Fruit fly (Drosophila melanogaster) Kc167 (cell line): ENCODE measurements around the gene Helz.

Source experiments
- Myc ChIP-seq: fragments of >200 bp; optimal IDR thresholded peaks from 2 replicates; lab custom pipeline; 2017; ENCODE audit warnings: missing external identifiers
- Sin3A ChIP-seq: fragments of >200 bp; optimal IDR thresholded peaks from 2 replicates; lab custom pipeline; 2018; ENCODE audit warnings: missing external identifiers
- h ChIP-seq: fragments of >200 bp; optimal IDR thresholded peaks from 3 replicates; lab custom pipeline; 2018; ENCODE audit warnings: missing external identifiers
- insv ChIP-seq: fragments of >200 bp; optimal IDR thresholded peaks from 3 replicates; lab custom pipeline; 2018; ENCODE audit warnings: missing external identifiers
- psq ChIP-seq: fragments of >200 bp; optimal IDR thresholded peaks from 2 replicates; lab custom pipeline; 2017; ENCODE audit warnings: missing external identifiers
- ttk ChIP-seq: sonication (Bioruptor generic); optimal IDR thresholded peaks from 2 replicates; lab custom pipeline; 2017; ENCODE audit warnings: missing external identifiers

Gene Helz

DNA sequence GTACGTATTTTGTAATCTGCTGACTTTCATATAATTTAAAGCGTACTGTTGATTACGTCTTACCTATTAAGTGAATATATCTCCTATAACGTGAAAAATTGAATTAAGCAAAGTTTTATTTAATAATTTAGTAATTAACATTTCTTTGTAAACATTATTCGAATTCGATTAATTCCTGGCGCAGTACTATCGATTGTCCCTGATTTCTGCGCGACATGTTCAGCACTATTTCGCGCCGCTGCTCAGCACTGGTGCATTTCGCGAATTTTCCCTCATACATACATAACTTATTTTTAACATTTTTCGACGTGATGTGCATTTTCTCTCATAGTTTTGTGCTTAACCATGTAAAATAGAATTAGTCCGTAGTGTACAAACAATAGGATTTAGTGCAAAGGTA is at the start of gene Helz:
Gene Helz (plus strand): TSS at position 260 of the 400 bp plus-strand sequence.
- TF ChIP-seq h: no peak
- no peak for TF ChIP-seq Myc (lab: Kevin White, UChicago)
- TF ChIP-seq insv (lab: Kevin White, UChicago): no peak
- no peak for TF ChIP-seq Sin3A (lab: Kevin White, UChicago)
- TF ChIP-seq psq (lab: Kevin White, UChicago): no peak
- TF ChIP-seq ttk (lab: Kevin White, UChicago): no peak

DNA sequence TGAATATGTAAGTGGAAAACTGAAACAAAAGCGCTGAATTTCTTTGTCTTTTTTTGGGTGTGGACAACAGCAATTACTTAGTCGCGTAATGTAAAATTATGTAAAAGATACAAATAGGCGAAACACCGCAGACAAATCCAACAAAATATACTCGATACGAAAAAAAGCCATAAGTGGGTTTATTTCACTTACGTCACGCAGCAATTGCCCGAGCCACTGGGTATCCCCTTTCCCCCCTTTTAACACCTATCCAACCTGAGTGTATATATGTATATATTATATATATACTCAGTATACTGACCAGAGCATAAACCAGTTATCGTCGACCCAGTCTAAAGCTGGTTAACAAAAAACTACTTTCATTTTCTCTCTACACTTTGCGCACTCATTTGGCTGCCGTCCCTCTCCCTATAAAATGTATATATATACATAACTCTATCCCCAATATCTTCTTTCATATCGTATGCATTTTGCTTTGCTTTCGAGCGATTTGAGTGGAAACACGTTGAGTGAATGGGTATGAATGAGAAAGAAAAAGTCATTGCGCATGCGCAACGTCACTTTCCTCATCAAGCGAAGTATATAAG is 46.5 kb upstream of the Helz start:
- TF ChIP-seq psq (lab: Kevin White, UChicago): no peak
- TF ChIP-seq Myc (lab: Kevin White, UChicago): no peak
- no peak for TF ChIP-seq insv (lab: Kevin White, UChicago)
- TF ChIP-seq Sin3A (lab: Kevin White, UChicago): no peak
- TF ChIP-seq ttk (lab: Kevin White, UChicago): no peak
- TF ChIP-seq h: no peak

DNA sequence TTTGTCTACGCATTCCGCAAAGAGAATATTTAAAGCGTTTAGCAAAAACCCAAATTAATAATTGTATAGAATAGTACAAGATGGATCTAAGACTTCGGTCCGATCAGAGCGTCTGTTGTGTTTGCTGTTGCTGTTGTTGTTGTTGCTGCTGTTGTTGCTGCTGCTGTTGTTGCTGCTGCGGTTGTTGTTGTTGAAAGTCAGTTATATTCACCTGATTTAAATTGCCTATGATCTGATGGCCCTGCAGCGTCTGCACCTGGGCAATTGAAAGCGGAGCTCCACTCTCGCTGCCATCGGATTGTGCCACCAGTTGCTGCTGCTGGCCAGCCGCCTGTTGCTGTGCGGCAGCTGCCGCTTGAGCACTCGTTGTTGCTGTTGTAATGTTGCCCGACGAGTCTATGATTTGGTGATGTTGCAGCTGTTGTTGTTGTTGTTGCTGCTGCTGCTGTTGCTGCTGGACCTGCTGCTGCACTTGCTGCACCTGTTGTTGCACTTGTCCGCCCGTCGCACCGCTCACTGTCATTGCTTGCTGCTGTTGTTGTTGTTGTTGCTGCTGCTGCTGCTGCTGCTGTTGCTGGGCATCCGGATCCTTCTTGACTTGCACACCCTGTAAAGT is 38.6 kb upstream of the Helz start:
- TF ChIP-seq ttk (lab: Kevin White, UChicago) (no peak), Sin3A (lab: Kevin White, UChicago) (no peak), Myc (lab: Kevin White, UChicago) (no peak), psq (lab: Kevin White, UChicago) (no peak)

DNA sequence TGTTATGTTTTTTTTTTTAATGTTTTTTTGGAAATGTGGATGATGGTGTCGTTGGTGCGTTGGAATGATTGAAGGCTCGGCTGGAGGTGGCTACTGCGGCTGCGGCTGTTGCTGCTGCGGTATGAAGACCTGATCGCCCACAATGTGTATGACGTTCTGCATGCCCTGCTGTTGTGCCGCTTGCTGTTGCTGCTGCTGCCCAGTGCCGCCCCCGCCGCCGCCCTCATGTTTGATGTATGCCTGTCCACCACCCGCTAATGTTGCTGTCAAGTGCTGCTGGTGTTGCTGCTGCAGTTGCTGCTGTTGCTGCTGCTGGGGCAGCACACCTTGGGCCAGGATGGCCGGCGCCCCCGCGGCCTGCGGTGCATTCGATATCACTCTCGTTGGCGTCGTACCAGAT is 36.9 kb upstream of the Helz start:
- TF ChIP-seq ttk (lab: Kevin White, UChicago) (no peak), h (no peak), psq (lab: Kevin White, UChicago) (no peak)

DNA sequence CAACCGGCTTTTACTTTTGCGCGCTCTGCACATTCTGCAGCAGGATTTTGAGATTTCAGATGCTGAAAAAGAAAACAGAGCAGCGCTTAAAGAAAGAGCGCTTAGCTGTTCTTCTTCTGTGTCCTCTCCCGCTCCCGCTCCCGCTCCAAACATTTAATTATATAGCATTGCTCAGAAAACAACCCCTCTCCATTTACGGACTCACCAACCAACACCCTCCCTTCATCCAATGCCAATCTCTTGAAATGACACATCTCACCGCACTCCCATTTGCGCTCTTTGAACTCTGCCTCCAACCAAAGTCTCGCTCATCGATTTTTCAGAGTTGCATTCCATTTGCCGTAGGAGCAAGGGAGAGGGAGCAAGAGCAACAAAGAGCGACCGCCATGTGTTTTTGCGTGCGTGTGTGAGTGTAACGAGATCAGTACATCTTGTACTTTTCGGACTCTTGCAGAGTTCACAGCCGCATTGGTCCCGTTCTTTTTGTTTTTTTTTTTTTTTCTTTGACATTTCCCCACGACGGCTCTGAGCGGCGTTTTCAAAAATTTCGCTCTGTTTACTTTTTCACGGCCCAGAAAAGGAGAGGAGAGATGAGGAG is 34.6 kb upstream of the Helz start:
- no peak for TF ChIP-seq Sin3A (lab: Kevin White, UChicago)

DNA sequence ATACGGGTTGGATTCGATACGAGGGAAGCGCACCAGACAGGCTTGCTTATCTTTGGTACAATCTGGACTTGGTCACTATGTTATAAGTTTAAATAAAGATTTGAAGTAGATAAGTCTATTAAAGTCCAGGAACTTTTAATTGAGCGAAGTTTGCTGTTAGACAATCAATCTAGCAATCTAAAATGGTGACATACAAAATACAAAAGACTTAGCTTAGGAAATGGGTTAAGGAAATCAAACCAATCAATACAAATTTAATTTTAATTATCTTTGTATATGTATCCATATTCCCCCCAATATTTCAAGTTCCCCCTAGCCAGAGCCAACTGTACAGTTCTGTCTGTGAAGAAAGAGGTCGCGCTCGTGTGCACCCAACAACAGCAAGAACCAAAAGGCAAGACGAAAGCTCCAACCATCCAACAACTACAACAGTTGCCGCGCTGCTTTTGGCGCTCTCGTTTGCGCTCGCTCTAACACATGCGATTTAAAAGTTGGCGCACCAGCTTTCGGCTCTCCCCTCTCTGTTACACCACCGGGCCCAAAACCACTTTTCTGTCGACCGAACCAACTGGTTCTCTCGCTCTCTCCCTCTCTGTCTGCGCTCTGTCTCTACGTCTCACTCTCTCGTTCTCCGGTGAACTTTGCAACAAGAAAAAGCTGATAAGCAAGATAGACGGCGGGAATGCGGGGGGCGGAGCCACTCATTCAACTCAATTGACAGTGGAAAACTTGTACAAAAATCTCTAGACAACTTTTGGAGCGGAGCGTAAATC is 33.6 kb upstream of the Helz start:
- TF ChIP-seq psq (lab: Kevin White, UChicago): no peak
- TF ChIP-seq Sin3A (lab: Kevin White, UChicago): no peak
- no peak for TF ChIP-seq Myc (lab: Kevin White, UChicago)
- TF ChIP-seq insv (lab: Kevin White, UChicago): no peak
- no peak for TF ChIP-seq h
- TF ChIP-seq ttk (lab: Kevin White, UChicago): no peak

DNA sequence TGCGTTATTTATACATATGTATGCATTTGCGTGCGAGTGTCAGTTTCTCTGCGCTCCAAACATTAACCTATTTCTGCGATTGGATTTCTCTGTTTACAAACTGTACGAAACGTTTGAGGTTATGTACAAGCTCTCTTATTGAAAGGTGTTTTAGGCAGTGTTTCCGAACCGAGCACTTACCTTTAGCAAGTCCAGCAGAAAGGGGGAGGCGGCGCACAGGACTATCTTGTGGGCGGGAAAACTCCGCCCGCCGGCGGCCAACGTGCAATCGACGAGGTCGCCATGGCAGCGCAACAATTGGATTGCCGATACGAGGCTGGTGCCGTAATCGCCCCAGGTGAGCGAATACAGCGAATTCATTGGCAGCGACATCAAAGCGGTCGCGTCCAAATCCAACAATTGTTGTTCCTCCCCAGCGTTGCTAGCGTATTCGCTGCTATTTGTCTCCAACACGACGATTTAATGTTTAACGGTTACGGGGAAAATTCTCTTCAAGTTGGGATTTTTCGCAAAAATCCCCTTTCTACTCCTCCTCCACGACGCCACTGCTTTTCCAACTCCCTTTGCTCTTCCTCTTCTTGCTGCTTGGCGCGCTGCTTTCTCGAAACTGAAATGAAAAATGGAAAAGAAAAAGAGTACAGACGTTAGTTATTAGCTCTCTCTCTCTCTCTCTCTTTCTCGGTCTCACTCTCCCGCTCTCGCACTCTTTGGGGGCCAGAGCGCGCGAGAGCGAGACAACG is 32.8 kb upstream of the Helz start:
- TF ChIP-seq insv (lab: Kevin White, UChicago): no peak
- no peak for TF ChIP-seq h
- no peak for TF ChIP-seq ttk (lab: Kevin White, UChicago)
- no peak for TF ChIP-seq Myc (lab: Kevin White, UChicago)
- no peak for TF ChIP-seq Sin3A (lab: Kevin White, UChicago)
- TF ChIP-seq psq (lab: Kevin White, UChicago): no peak

DNA sequence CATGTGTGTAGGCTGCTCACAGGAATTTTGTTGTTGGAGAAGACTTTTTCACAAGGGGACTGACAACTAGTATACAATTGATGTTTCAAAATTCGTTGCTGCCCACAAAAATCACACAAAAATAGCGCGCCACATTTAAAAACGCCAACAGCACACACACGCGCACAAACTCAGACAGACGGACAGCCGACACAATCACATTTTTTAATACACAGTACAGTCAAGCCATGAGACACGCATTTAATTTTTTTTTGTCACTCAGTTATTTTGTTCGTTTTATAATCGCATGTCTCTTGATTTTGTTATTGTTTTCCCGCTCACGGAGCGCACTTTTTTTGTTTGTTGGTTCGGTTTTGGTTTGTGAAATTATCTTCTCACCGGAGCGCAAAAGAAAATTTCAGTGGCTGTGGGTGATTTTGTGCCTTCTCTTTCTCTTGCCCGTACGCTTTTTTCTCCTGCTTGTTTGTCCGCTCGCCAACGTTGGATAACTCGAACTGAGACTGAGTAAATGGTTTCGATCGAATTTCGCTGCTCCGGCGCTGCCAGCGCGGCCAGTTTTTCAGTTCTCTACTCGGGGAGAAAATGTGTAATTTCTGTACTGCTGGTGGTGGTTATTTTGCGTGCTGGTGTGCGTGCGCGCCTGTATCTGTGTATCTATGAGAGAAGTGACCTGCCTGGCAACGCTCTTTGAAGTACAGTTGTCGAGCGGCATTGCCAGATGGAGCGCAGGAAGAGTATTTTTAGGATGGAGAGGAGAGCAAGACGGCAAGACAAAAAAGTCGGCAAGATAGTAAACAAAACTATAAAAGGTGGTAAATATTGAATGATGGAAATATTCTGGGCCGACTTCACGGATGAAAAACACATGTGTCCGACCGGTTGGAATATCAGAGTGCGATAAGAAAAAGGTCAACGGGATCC is 32.0 kb upstream of the Helz start, which contains the start of gene CG42507:
Gene CG42507 (minus strand): TSS at position 499 of the 921 bp plus-strand sequence.
- TF ChIP-seq insv (lab: Kevin White, UChicago): no peak
- no peak for TF ChIP-seq psq (lab: Kevin White, UChicago)
- TF ChIP-seq Myc (lab: Kevin White, UChicago): no peak

DNA sequence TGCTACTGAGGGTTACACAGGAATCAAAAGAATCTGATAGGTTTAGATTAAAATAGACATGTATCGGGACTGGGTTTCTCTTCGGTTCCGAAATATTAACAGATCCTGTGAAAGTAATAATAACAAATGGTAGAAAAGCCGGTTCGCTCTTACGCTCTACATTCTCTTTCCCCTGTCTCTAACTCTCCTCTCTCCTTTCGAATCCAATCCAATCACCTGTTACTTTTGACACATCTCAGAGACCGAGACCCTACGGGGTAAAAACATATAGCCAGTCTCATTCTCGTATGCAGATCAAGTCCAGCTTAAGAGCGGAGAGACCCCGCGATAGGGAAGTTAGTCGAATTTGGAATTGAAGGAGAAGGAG is 31.0 kb upstream of the Helz start:
- TF ChIP-seq h: no peak
- no peak for TF ChIP-seq insv (lab: Kevin White, UChicago)
- no peak for TF ChIP-seq ttk (lab: Kevin White, UChicago)
- TF ChIP-seq psq (lab: Kevin White, UChicago): no peak
- TF ChIP-seq Sin3A (lab: Kevin White, UChicago): no peak
- TF ChIP-seq Myc (lab: Kevin White, UChicago): no peak

DNA sequence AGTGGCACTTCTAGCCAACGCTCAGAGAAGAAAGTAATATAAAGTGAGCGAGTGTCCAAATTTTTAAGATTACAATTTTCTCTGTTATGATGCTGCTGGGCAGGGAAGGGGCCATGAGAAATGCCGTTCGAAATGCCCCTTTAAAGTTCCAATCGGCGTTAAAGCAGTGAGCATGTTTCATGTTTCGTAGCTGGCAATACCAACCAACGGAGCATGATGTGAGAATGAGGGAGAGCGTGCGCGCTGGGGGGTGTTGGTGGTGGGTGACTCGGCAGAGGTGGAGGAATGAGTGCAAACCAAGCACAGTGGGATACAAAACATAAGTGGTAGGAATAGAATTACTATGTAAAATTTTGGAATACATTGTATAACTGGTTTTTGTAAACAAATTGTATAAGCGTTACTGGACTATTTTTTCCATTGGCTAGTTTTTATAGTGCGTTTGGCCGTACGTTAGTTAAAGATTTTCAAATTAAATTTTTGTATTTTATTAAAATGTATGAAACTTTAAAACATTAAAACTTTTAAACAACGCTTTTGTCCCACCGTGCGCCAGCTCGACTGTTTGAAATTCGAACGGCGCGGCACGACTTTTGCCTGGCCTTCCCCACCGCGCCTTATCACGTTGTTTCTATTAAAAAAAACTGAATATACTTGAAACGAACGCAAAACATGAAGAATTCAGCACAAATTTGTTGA is 30.5 kb upstream of the Helz start:
- TF ChIP-seq h (no peak), Myc (lab: Kevin White, UChicago) (no peak), psq (lab: Kevin White, UChicago) (no peak), insv (lab: Kevin White, UChicago) (no peak), Sin3A (lab: Kevin White, UChicago) (no peak), ttk (lab: Kevin White, UChicago) (no peak)
